Worm (Caenorhabditis elegans) whole organism, L4 larva: Measurements from ENCODE around the gene nprt-1.

Source experiments
- ceh-20 ChIP-seq: fragments of 200-800 bp; sonication (Bioruptor generic); IDR thresholded peaks from 2 replicates; pipeline ENCODE4 v1.3.6; 2022; ENCODE audit warnings: missing genetic modification reagents, missing genetic modification characterization, missing compliant biosample characterization
- daf-12 ChIP-seq: fragments of 150-350 bp; optimal IDR thresholded peaks from 2 replicates; lab custom pipeline; 2014; ENCODE audit warnings: missing biosample characterization, missing genetic modification reagents, missing genetic modification characterization
- fkh-10 ChIP-seq: fragments of 150-350 bp; optimal IDR thresholded peaks from 2 replicates; lab custom pipeline; 2014; ENCODE audit warnings: missing biosample characterization, missing genetic modification reagents, missing genetic modification characterization
- jun-1 ChIP-seq: fragments of 150-350 bp; optimal IDR thresholded peaks from 2 replicates; lab custom pipeline; 2014; ENCODE audit warnings: missing biosample characterization, missing genetic modification reagents, missing genetic modification characterization
- lin-13 ChIP-seq: fragments of 150-350 bp; optimal IDR thresholded peaks from 2 replicates; lab custom pipeline; 2014; ENCODE audit warnings: missing biosample characterization, missing genetic modification reagents, missing genetic modification characterization
- lin-15B ChIP-seq: fragments of 150-350 bp; sonication (generic microtip); optimal IDR thresholded peaks from 3 replicates; lab custom pipeline; 2014; ENCODE audit warnings: missing biosample characterization, missing genetic modification characterization
- nhr-10 ChIP-seq: fragments of 150-350 bp; optimal IDR thresholded peaks from 2 replicates; lab custom pipeline; 2014; ENCODE audit warnings: missing biosample characterization, missing genetic modification characterization
- nhr-11 ChIP-seq: fragments of 150-350 bp; optimal IDR thresholded peaks from 2 replicates; lab custom pipeline; 2014; ENCODE audit warnings: missing biosample characterization, missing genetic modification characterization
- nhr-25 ChIP-seq: sonication (generic microtip); optimal IDR thresholded peaks from 2 replicates; lab custom pipeline; 2017; ENCODE audit warnings: missing genetic modification characterization, mild to moderate bottlenecking, missing compliant biosample characterization, antibody characterized with exemption, moderate library complexity, borderline replicate concordance; ENCODE audit not compliant: insufficient read depth
- nhr-28 ChIP-seq: fragments of 150-350 bp; optimal IDR thresholded peaks from 2 replicates; lab custom pipeline; 2014; ENCODE audit warnings: missing biosample characterization, missing genetic modification characterization
- nhr-76 ChIP-seq: fragments of 150-350 bp; optimal IDR thresholded peaks from 2 replicates; lab custom pipeline; 2014; ENCODE audit warnings: missing biosample characterization, missing genetic modification characterization
- spr-1 ChIP-seq: sonication (generic microtip); optimal IDR thresholded peaks from 2 replicates; lab custom pipeline; 2016; ENCODE audit warnings: mild to moderate bottlenecking, missing genetic modification characterization, missing compliant biosample characterization
- unc-62 ChIP-seq, 3 experiments: fragments of 150-350 bp in 1 of 3; sonication (generic microtip); optimal IDR thresholded peaks in 2 of 3; peaks in 1 of 3; 1 replicate in 1 of 3; 2 replicates in 2 of 3; lab custom pipeline; 2014 to 2017; ENCODE audit warnings: missing biosample characterization in 3 of 3, missing genetic modification characterization in 3 of 3, missing genetic modification reagents in 3 of 3, missing genotype in 1 of 3

ce11 chrIV:2823446-2823845 lies 66.8 kb downstream of the nprt-1 start, which contains the start of gene clec-80:
- TF ChIP-seq lin-13 (no peak), nhr-25 (tag; lab: Kevin White, UChicago) (no peak), lin-15B (tag; lab: Kevin White, UChicago) (no peak), unc-62 (GFP tag; optimal IDR thresholded peaks at IDR 0.05 in 1 of 2; lab: Kevin White, UChicago) (no peak), unc-62 (tag; optimal IDR thresholded peaks at IDR 0.05; lab: Kevin White, UChicago) (no peak), fkh-10 (no peak), jun-1 (tag; lab: Kevin White, UChicago) (no peak), nhr-28 (tag; lab: Kevin White, UChicago) (no peak), nhr-76 (tag; lab: Kevin White, UChicago) (no peak), spr-1 (tag; lab: Kevin White, UChicago) (no peak), ceh-20 (GFP tag; lab: Robert Waterston, UW) (no peak), daf-12 (no peak), nhr-10 (tag; lab: Kevin White, UChicago) (no peak), nhr-11 (tag; lab: Kevin White, UChicago) (no peak)
